Fruit fly (Drosophila melanogaster): ENCODE measurements around the gene Tmtc2.

Tmtc2 gene

dm6 chr2L:1007142-1007839 is 84.7 kb downstream of the Tmtc2 start:
- TF ChIP-seq Clk (GFP tag; optimal IDR thresholded peaks at IDR 0.05) (no peak), CG33017 (tag; optimal IDR thresholded peaks at IDR 0.05) (no peak), CG14711 (tag; optimal IDR thresholded peaks at IDR 0.05) (no peak), kay (GFP tag; ENCODE audit: borderline replicate concordance) (no peak), tj (GFP tag; optimal IDR thresholded peaks at IDR 0.05) (no peak), Hr96 (GFP tag; optimal IDR thresholded peaks at IDR 0.05) (no peak), cic (GFP tag; optimal IDR thresholded peaks at IDR 0.05) (no peak), Crg-1 (GFP tag; optimal IDR thresholded peaks at IDR 0.05) (no peak), bab1 (GFP tag; optimal IDR thresholded peaks at IDR 0.05) (no peak), CG7045 (GFP tag; optimal IDR thresholded peaks at IDR 0.05) (no peak), ovo (GFP tag; optimal IDR thresholded peaks at IDR 0.05) (no peak), CG11617 (GFP tag; optimal IDR thresholded peaks at IDR 0.05) (no peak), CG12768 (GFP tag; optimal IDR thresholded peaks at IDR 0.05) (no peak), CG5204 (GFP tag; optimal IDR thresholded peaks at IDR 0.05) (no peak), toe (GFP tag; optimal IDR thresholded peaks at IDR 0.05) (no peak), CG7101 (tag; optimal IDR thresholded peaks at IDR 0.05) (no peak), Mnt (GFP tag; optimal IDR thresholded peaks at IDR 0.05) (no peak)

Measured in whole organism, adult.